Worm (Caenorhabditis elegans) whole organism, young adult: ENCODE results near the gene haf-2.

Source experiments
- ama-1 ChIP-seq, 3 experiments: fragments of 150-350 bp in 1 of 3; sonication (generic microtip) in 2 of 3; optimal IDR thresholded peaks; 2 replicates each; lab custom pipeline; 2014 to 2018; ENCODE audit warnings: missing biosample characterization in 2 of 3, missing genetic modification characterization in 2 of 3, missing genetic modification reagents in 2 of 3
- attf-5 ChIP-seq: fragments of 200-800 bp; sonication (Bioruptor generic); optimal IDR thresholded peaks from 2 replicates; lab custom pipeline; 2018; ENCODE audit warnings: mild to moderate bottlenecking, missing genetic modification characterization, missing compliant biosample characterization
- bed-1 ChIP-seq: fragments of 200-800 bp; sonication (Bioruptor generic); IDR thresholded peaks from 2 replicates; pipeline ENCODE4 v1.3.6; 2022; ENCODE audit warnings: missing genetic modification reagents, missing genetic modification characterization, missing compliant biosample characterization
- ceh-79 ChIP-seq: sonication (generic microtip); optimal IDR thresholded peaks from 2 replicates; lab custom pipeline; 2017; ENCODE audit warnings: mild to moderate bottlenecking, missing genetic modification characterization, missing compliant biosample characterization
- dpl-1 ChIP-seq: fragments of 150-350 bp; optimal IDR thresholded peaks from 2 replicates; lab custom pipeline; 2014; ENCODE audit warnings: missing biosample characterization, missing genetic modification reagents, missing genetic modification characterization
- him-1 ChIP-seq: sonication (generic microtip); optimal IDR thresholded peaks from 2 replicates; lab custom pipeline; 2016; ENCODE audit warnings: missing genotype, missing genetic modification reagents, missing genetic modification characterization, missing compliant biosample characterization
- lin-35 ChIP-seq, 3 experiments: fragments of 150-350 bp in 2 of 3; sonication (generic microtip) in 1 of 3; optimal IDR thresholded peaks; 2 replicates each; lab custom pipeline; 2014 to 2018; ENCODE audit warnings: missing biosample characterization in 3 of 3, missing genetic modification characterization in 3 of 3, missing genetic modification reagents in 3 of 3
- mxl-1 ChIP-seq: sonication (generic microtip); optimal IDR thresholded peaks from 2 replicates; lab custom pipeline; 2016; ENCODE audit warnings: missing genetic modification characterization, missing compliant biosample characterization
- pha-4 ChIP-seq: fragments of 150-350 bp; sonication (generic microtip); optimal IDR thresholded peaks from 2 replicates; lab custom pipeline; 2014; ENCODE audit warnings: missing biosample characterization, missing genetic modification reagents, missing genetic modification characterization
- repo-1 ChIP-seq: sonication (generic microtip); optimal IDR thresholded peaks from 2 replicates; lab custom pipeline; 2017; ENCODE audit warnings: mild to moderate bottlenecking, missing genetic modification characterization, missing compliant biosample characterization
- ztf-28 ChIP-seq: fragments of 200-800 bp; sonication (Bioruptor generic); IDR thresholded peaks from 2 replicates; pipeline ENCODE4 v1.3.6; 2022; ENCODE audit warnings: missing genetic modification reagents, missing genetic modification characterization, missing compliant biosample characterization

DNA sequence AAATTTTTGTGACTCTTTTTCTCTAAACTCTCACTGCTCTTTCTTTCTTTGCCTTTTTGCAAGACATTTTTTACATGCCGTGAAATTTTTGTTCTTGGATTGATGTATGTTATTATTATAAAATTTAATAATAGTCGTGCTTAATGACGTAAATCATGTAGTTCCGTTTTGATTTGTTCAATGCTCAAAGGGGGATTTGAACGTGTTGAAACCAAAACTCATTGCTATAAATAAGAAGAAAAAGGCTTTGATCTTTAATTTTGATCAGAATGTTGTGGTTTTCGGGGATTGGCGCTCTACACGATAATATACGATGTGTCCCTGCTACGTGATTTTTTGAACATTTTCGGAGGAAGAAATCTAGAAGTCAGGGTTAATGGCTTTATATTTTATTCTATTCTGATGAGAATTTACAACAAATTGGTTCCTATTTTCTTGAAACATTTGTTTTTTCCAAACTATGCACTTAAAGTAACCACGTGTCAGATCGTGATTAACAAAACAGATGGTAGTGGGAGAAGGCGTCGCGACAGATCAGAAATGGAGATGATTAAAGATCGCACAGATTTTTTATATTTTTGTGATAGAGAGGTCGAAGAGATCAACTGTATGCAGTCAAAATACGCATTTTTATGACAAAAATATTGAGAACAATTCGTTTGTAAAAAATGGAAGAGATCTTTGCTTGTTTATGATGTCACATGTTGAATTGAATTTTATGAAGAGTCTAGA, 14.5 kb downstream of the haf-2 start:
- TF ChIP-seq attf-5 (GFP tag; lab: Kevin White, UChicago) (no peak), lin-35 (GFP tag; optimal IDR thresholded peaks at IDR 0.05; lab: Kevin White, UChicago) (no peak), ama-1 (optimal IDR thresholded peaks at IDR 0.05; lab: Kevin White, UChicago) (no peak), ama-1 (GFP tag; optimal IDR thresholded peaks at IDR 0.05; lab: Kevin White, UChicago) (no peak), bed-1 (GFP tag; lab: Robert Waterston, UW) (no peak), dpl-1 (GFP tag; lab: Kevin White, UChicago) (no peak), repo-1 (tag; lab: Kevin White, UChicago) (no peak), him-1 (tag; lab: Kevin White, UChicago) (no peak), ceh-79 (no peak), pha-4 (tag; lab: Kevin White, UChicago) (no peak), mxl-1 (tag; lab: Kevin White, UChicago) (no peak), ztf-28 (GFP tag; lab: Robert Waterston, UW) (no peak)
